Fruit fly (Drosophila melanogaster): Measurements from ENCODE around the gene JMJD6.

DNA sequence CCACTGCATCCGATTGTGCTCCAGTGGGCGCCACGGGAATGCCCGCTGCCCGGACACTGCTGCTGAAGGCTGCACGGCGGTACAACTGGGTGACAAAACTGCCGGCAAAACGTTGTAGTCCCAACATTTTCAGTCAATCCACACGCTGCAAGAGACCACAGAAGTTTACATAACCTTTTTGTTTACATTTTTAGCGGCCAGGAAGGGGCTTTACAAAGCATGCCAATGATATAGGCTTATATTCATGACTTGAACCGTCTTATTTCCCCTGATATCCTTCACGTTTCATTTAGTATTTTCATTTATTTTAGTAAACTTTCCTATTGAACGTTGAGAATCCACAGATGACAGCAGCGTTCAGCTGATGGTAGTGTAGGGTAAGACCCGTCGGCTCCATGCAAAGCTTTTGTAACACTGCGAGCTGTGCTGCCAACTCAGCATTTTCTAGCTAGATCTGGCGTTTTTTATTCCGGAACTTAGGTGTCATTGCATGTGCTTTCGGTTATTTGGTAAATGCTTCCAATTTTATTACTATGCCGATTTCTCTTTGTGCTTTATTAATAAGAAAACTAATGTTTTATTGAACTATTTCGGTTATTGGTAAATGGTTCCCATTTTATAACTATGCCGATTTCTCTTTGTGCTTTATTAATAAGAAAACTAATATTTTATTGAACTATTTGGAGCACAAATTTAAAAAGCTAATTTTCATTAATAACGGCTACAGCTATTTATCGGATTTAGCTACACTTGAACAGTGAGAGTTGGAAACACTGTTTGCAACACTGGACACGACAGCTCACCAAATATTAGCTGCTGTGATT, 48.6 kb upstream of the JMJD6 start, which contains the start of the genes CG13850 and lqfR:
- TF ChIP-seq pan (optimal IDR thresholded peaks at IDR 0.05): no peak
- TF ChIP-seq Dif (GFP tag; optimal IDR thresholded peaks at IDR 0.05; ENCODE audit: partially characterized antibody): no peak
- peak; percentile 77 for TF ChIP-seq br (GFP tag; optimal IDR thresholded peaks at IDR 0.05)
- TF ChIP-seq OdsH (GFP tag; optimal IDR thresholded peaks at IDR 0.05): peak; percentile 76
- TF ChIP-seq Jra (GFP tag; optimal IDR thresholded peaks at IDR 0.05): peak; percentile 85

All from whole organism, wandering third instar larva.